Fruit fly (Drosophila melanogaster): ENCODE measurements around the gene ort.
A peak's percentile ranks its signal among the peaks of the same experiment; 100 is the strongest.

dm6 chr3R:19638004-19638403, 21.5 kb upstream of the ort start:
- TF ChIP-seq CG7786 (GFP tag; optimal IDR thresholded peaks at IDR 0.05) (no peak), CG8478 (optimal IDR thresholded peaks at IDR 0.05) (no peak), cwo (GFP tag; optimal IDR thresholded peaks at IDR 0.05) (no peak), Antp (GFP tag; optimal IDR thresholded peaks at IDR 0.05) (no peak), CG11696 (GFP tag; IDR thresholded peaks at IDR 0.05) (no peak), btn (GFP tag; optimal IDR thresholded peaks at IDR 0.05) (no peak), Aef1 (GFP tag; IDR thresholded peaks at IDR 0.05) (no peak), Oli (tag; optimal IDR thresholded peaks at IDR 0.05) (no peak), toy (GFP tag; IDR thresholded peaks at IDR 0.05) (no peak), luna (GFP tag; optimal IDR thresholded peaks at IDR 0.05) (no peak), HLH3B (GFP tag; IDR thresholded peaks at IDR 0.05) (0 out of 2 replicates have a peak, but pooled peaks have one; percentile 12), cg (GFP tag; optimal IDR thresholded peaks at IDR 0.05) (no peak), CG12942 (GFP tag; optimal IDR thresholded peaks at IDR 0.05) (no peak)
